Fruit fly (Drosophila melanogaster): ENCODE results near the gene rod.
A peak's percentile ranks its signal among the peaks of the same experiment; 100 is the strongest.

rod gene

DNA sequence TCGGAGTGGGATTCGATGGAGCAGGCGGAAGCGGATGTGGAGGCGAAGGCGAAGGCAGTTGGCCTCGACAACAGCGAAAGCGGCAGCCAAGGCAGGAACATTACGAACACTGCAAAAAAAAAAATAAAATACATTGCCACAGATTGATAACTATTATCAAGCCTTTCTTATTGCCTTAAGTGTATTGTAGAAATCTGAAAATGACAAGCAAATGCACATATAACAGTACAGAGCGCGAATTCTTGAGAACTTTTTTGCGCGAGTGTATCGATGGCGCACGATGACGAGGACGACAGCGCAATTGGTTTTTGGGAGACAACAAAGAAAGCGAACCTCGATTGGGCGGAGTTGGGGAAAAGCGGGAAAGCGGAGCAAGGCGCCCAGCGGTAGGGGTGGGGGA, 49.6 kb downstream of the rod start (continued):
- no peak for TF ChIP-seq CG32767 (GFP tag; IDR thresholded peaks at IDR 0.05)
- peak; percentile 6 for TF ChIP-seq her (GFP tag; optimal IDR thresholded peaks at IDR 0.05)
- TF ChIP-seq pnt (GFP tag; optimal IDR thresholded peaks at IDR 0.05), result no peak
- peak; percentile 42; the same call in 1 of the 2 replicates for TF ChIP-seq CG3847 (GFP tag; IDR thresholded peaks at IDR 0.05)
- TF ChIP-seq CG7786 (GFP tag; optimal IDR thresholded peaks at IDR 0.05), result peak; percentile 16
- peak; percentile 62 for TF ChIP-seq row (GFP tag; IDR thresholded peaks at IDR 0.05)
- TF ChIP-seq Rx (GFP tag; IDR thresholded peaks at IDR 0.05), result no peak
- TF ChIP-seq trh (GFP tag; optimal IDR thresholded peaks at IDR 0.05), result no peak
- TF ChIP-seq eve (GFP tag; optimal IDR thresholded peaks at IDR 0.05), result no peak
- TF ChIP-seq Ets65A (GFP tag), result peak; percentile 42

DNA sequence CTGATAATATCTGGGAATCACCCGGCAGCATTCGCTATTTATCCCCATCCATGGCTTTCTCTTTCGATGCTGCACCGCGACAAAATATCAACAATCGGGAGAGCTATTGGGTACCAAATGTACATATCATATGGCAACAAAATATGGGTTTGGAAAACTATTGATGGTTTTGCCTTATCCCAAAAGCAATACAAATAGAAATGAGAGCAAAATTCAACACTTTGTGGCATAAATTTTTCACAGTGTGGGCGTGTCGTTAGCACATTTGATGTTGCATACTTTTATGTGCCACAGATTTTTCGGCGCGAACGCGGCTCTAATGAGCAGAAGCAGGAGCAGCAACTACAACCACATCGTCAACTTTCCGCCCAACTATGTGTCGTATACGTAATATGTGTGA, 51.6 kb downstream of the rod start:
- TF ChIP-seq eve (GFP tag; optimal IDR thresholded peaks at IDR 0.05), result no peak
- TF ChIP-seq Lim3 (GFP tag; IDR thresholded peaks at IDR 0.05), result no peak
- no peak for TF ChIP-seq HLH4C (GFP tag; IDR thresholded peaks at IDR 0.05; ENCODE audit: partially characterized antibody)
- TF ChIP-seq CG2678 (tag; optimal IDR thresholded peaks at IDR 0.05), result peak; percentile 5
- peak; percentile 6 for TF ChIP-seq pum (GFP tag; optimal IDR thresholded peaks at IDR 0.05)
- no peak for TF ChIP-seq HLHmδ (GFP tag; optimal IDR thresholded peaks at IDR 0.05)
- no peak for TF ChIP-seq YL-1 (GFP tag; optimal IDR thresholded peaks at IDR 0.05)
- no peak for TF ChIP-seq zfh1 (GFP tag; IDR thresholded peaks at IDR 0.05)
- TF ChIP-seq chinmo (GFP tag; IDR thresholded peaks at IDR 0.05; ENCODE audit: partially characterized antibody), result no peak
- no peak for TF ChIP-seq lola (GFP tag; optimal IDR thresholded peaks at IDR 0.05)
- TF ChIP-seq Sox100B (GFP tag; optimal IDR thresholded peaks at IDR 0.05), result no peak
- peak; percentile 14 for TF ChIP-seq fd96Cb (tag; optimal IDR thresholded peaks at IDR 0.05)
- no peak for TF ChIP-seq Nf-YA (GFP tag; IDR thresholded peaks at IDR 0.05)
- no peak for TF ChIP-seq CG2875 (GFP tag; optimal IDR thresholded peaks at IDR 0.05)
- TF ChIP-seq prd (optimal IDR thresholded peaks at IDR 0.05), result no peak
- peak; percentile 28; the same call in 1 of the 3 replicates for TF ChIP-seq prd (GFP tag; IDR thresholded peaks at IDR 0.05)
- no peak for TF ChIP-seq Myb (GFP tag; optimal IDR thresholded peaks at IDR 0.05)
- TF ChIP-seq CG14014 (GFP tag; IDR thresholded peaks at IDR 0.05), result no peak
- no peak for TF ChIP-seq abd-A (tag; optimal IDR thresholded peaks at IDR 0.05)
- no peak for TF ChIP-seq CG1792 (GFP tag; optimal IDR thresholded peaks at IDR 0.05)
- TF ChIP-seq CG32532 (GFP tag; IDR thresholded peaks at IDR 0.05), result no peak
- no peak for TF ChIP-seq CG7271 (tag; optimal IDR thresholded peaks at IDR 0.05)
- TF ChIP-seq CG1603 (tag; optimal IDR thresholded peaks at IDR 0.05), result peak; percentile 64
- no peak for TF ChIP-seq schlank (tag; optimal IDR thresholded peaks at IDR 0.05)
- no peak for TF ChIP-seq CG12744 (GFP tag; optimal IDR thresholded peaks at IDR 0.05)
- no peak for TF ChIP-seq ranshi (GFP tag; IDR thresholded peaks at IDR 0.05)
- no peak for TF ChIP-seq exex (tag; optimal IDR thresholded peaks at IDR 0.05)
- TF ChIP-seq Bdp1 (GFP tag; optimal IDR thresholded peaks at IDR 0.05), result no peak
- TF ChIP-seq CG13296 (GFP tag; optimal IDR thresholded peaks at IDR 0.05), result no peak
- peak; percentile 16 for TF ChIP-seq CG30403 (GFP tag; optimal IDR thresholded peaks at IDR 0.05)
- TF ChIP-seq pan (optimal IDR thresholded peaks at IDR 0.05), result no peak
- no peak for TF ChIP-seq pan (GFP tag; optimal IDR thresholded peaks at IDR 0.05 in 1 of 2, IDR thresholded peaks at IDR 0.05 in 1 of 2)
- TF ChIP-seq Trl (optimal IDR thresholded peaks at IDR 0.05), result no peak
- peak; percentile 16 for TF ChIP-seq Trl (GFP tag; optimal IDR thresholded peaks at IDR 0.05)
- TF ChIP-seq pho (GFP tag; optimal IDR thresholded peaks at IDR 0.05), result no peak
- TF ChIP-seq CG33557 (GFP tag; optimal IDR thresholded peaks at IDR 0.05), result no peak
- no peak for TF ChIP-seq Xrp1 (GFP tag; IDR thresholded peaks at IDR 0.05)
- no peak for TF ChIP-seq MTF-1 (GFP tag; optimal IDR thresholded peaks at IDR 0.05; ENCODE audit: borderline replicate concordance)
- no peak for TF ChIP-seq Side (GFP tag; optimal IDR thresholded peaks at IDR 0.05)
- peak; percentile 8 for TF ChIP-seq CG17359 (tag; optimal IDR thresholded peaks at IDR 0.05)
- TF ChIP-seq onecut (GFP tag; IDR thresholded peaks at IDR 0.05), result no peak
- no peak for TF ChIP-seq her (GFP tag; optimal IDR thresholded peaks at IDR 0.05)
- no peak for TF ChIP-seq CG1832 (GFP tag; optimal IDR thresholded peaks at IDR 0.05)

Data from whole organism, embryonic.